Fruit fly (Drosophila melanogaster) S2 (cell line): ENCODE measurements around the gene RnpS1.

ENCODE experiments used
- CG8478 ChIP-seq: fragments of >200 bp; optimal IDR thresholded peaks from 2 replicates; lab custom pipeline; 2018
- CTCF ChIP-seq, 2 experiments: fragments of >200 bp; optimal IDR thresholded peaks; 2 replicates each; lab custom pipeline; 2018

Gene RnpS1

dm6 chr3R:9532437-9533180, 19.2 kb upstream of the RnpS1 start, which contains the start of gene by:
Gene by, minus strand, starts transcription at chr3R:9533011.
- no peak for TF ChIP-seq CTCF (optimal IDR thresholded peaks at IDR 0.05; lab: Kevin White, UChicago)
- TF ChIP-seq CG8478 = no peak

dm6 chr3R:9533181-9534124, 18.4 kb upstream of the RnpS1 start:
- no peak for TF ChIP-seq CTCF (optimal IDR thresholded peaks at IDR 0.05; lab: Kevin White, UChicago)
- TF ChIP-seq CG8478 = no peak

- TF ChIP-seq CG8478 = no peak
- TF ChIP-seq CTCF (optimal IDR thresholded peaks at IDR 0.05; lab: Kevin White, UChicago) = no peak
These were observed 17.7 kb upstream of the RnpS1 start for dm6 chr3R:9534125-9534496.

dm6 chr3R:9534595-9535217, 17.1 kb upstream of the RnpS1 start:
- TF ChIP-seq CTCF (optimal IDR thresholded peaks at IDR 0.05; lab: Kevin White, UChicago) = no peak
- no peak for TF ChIP-seq CG8478

- TF ChIP-seq CTCF (optimal IDR thresholded peaks at IDR 0.05; lab: Kevin White, UChicago) (no peak), CG8478 (no peak)
These were observed 8.2 kb upstream of the RnpS1 start for dm6 chr3R:9543495-9544180.

- no peak for TF ChIP-seq CG8478
- no peak for TF ChIP-seq CTCF (optimal IDR thresholded peaks at IDR 0.05; lab: Kevin White, UChicago)
These were observed 4.9 kb upstream of the RnpS1 start for dm6 chr3R:9546808-9547381.

dm6 chr3R:9548769-9549168, 3.1 kb upstream of the RnpS1 start:
- TF ChIP-seq CTCF (optimal IDR thresholded peaks at IDR 0.05; lab: Kevin White, UChicago) = no peak
- no peak for TF ChIP-seq CG8478

- TF ChIP-seq CG8478 (no peak), CTCF (optimal IDR thresholded peaks at IDR 0.05; lab: Kevin White, UChicago) (no peak)
These were observed 1.4 kb upstream of the RnpS1 start for dm6 chr3R:9550265-9551012.

- no peak for TF ChIP-seq CG8478
- no peak for TF ChIP-seq CTCF (optimal IDR thresholded peaks at IDR 0.05; lab: Kevin White, UChicago)
These were observed 698 bp upstream of the RnpS1 start for dm6 chr3R:9551013-9551658.

- TF ChIP-seq CTCF (optimal IDR thresholded peaks at IDR 0.05; lab: Kevin White, UChicago) (no peak), CG8478 (no peak)
These were observed 3.6 kb downstream of the RnpS1 start, which contains the start of the genes CG9386 and BckdhA for dm6 chr3R:9555334-9555974. Gene CG9386, minus strand, starts transcription at chr3R:9555408. Gene BckdhA, plus strand, starts transcription at chr3R:9555785.

- TF ChIP-seq CTCF (optimal IDR thresholded peaks at IDR 0.05; lab: Kevin White, UChicago) (no peak), CG8478 (no peak)
These were observed 7.7 kb downstream of the RnpS1 start, which contains the start of the genes AP-1mu and MBD-like for dm6 chr3R:9559413-9560014. Gene AP-1mu, minus strand, starts transcription at chr3R:9559525. Gene MBD-like, plus strand, starts transcription at chr3R:9559760.

- TF ChIP-seq CG8478 = no peak
- TF ChIP-seq CTCF (optimal IDR thresholded peaks at IDR 0.05; lab: Kevin White, UChicago) = no peak
These were observed 9.3 kb downstream of the RnpS1 start for dm6 chr3R:9561121-9561520.
